Fruit fly (Drosophila melanogaster): ENCODE measurements around the gene CG12099.

dm6 chr3L:1516631-1517273, 41.5 kb downstream of the CG12099 start, which contains the start of gene cue:
- TF ChIP-seq CG8478 (optimal IDR thresholded peaks at IDR 0.05) (no peak), EcR (GFP tag; optimal IDR thresholded peaks at IDR 0.05) (no peak), Dll (optimal IDR thresholded peaks at IDR 0.05) (no peak), psq (optimal IDR thresholded peaks at IDR 0.05) (no peak)

Data from whole organism.